Worm (Caenorhabditis elegans) whole organism, young adult: ENCODE results near the gene epic-2.

Experiments used
- B0261.1 ChIP-seq: sonication (generic microtip); optimal IDR thresholded peaks from 2 replicates; lab custom pipeline; 2016; ENCODE audit warnings: mild to moderate bottlenecking, missing genetic modification characterization, moderate library complexity, missing compliant biosample characterization
- B0336.3 ChIP-seq: fragments of 200-800 bp; sonication (Bioruptor generic); IDR thresholded peaks from 2 replicates; pipeline ENCODE4 v1.3.6; 2022; ENCODE audit warnings: missing genetic modification characterization, missing compliant biosample characterization
- D2030.7 ChIP-seq: fragments of 200-800 bp; sonication (Bioruptor generic); IDR thresholded peaks from 2 replicates; pipeline ENCODE4 v1.3.6; 2022; ENCODE audit warnings: missing genetic modification reagents, missing genetic modification characterization, missing compliant biosample characterization
- F23B12.7 ChIP-seq: sonication (generic microtip); optimal IDR thresholded peaks from 2 replicates; lab custom pipeline; 2017; ENCODE audit warnings: missing genetic modification characterization, mild to moderate bottlenecking, missing compliant biosample characterization, antibody characterized with exemption, moderate library complexity; ENCODE audit not compliant: insufficient read depth
- F37B4.10 ChIP-seq: fragments of 200-800 bp; sonication (Bioruptor generic); IDR thresholded peaks from 2 replicates; pipeline ENCODE4 v1.3.6; 2022; ENCODE audit warnings: missing genetic modification characterization, missing compliant biosample characterization
- F49E8.2 ChIP-seq: sonication (generic microtip); optimal IDR thresholded peaks from 3 replicates; lab custom pipeline; 2017; ENCODE audit warnings: missing genetic modification characterization, mild to moderate bottlenecking, missing compliant biosample characterization, antibody characterized with exemption, moderate library complexity; ENCODE audit not compliant: insufficient read depth
- T26A5.8 ChIP-seq: sonication (generic microtip); optimal IDR thresholded peaks from 2 replicates; lab custom pipeline; 2016; ENCODE audit warnings: missing genetic modification characterization, missing compliant biosample characterization
- Y53G8AR.9 ChIP-seq: fragments of 200-800 bp; sonication (Bioruptor generic); conservative IDR thresholded peaks from 2 replicates; pipeline ENCODE4 v1.3.6; 2022; ENCODE audit warnings: missing genetic modification reagents, missing genetic modification characterization, missing compliant biosample characterization
- Y95B8A.8 ChIP-seq: fragments of 200-800 bp; sonication (Bioruptor generic); IDR thresholded peaks from 2 replicates; pipeline ENCODE4 v1.3.6; 2022; ENCODE audit warnings: missing genetic modification reagents, missing genetic modification characterization, missing compliant biosample characterization
- aptf-3 ChIP-seq: fragments of 200-800 bp; sonication (Bioruptor generic); IDR thresholded peaks from 2 replicates; pipeline ENCODE4 v1.3.6; 2022; ENCODE audit warnings: missing genetic modification characterization, missing compliant biosample characterization
- athp-1 ChIP-seq: sonication (generic microtip); optimal IDR thresholded peaks from 2 replicates; lab custom pipeline; 2017; ENCODE audit warnings: mild to moderate bottlenecking, missing genetic modification characterization, missing compliant biosample characterization
- attf-3 ChIP-seq: fragments of 200-800 bp; sonication (Bioruptor generic); conservative IDR thresholded peaks from 2 replicates; pipeline ENCODE4 v1.3.6; 2022; ENCODE audit warnings: missing genetic modification reagents, missing genetic modification characterization, missing compliant biosample characterization
- attf-5 ChIP-seq: fragments of 200-800 bp; sonication (Bioruptor generic); optimal IDR thresholded peaks from 2 replicates; lab custom pipeline; 2018; ENCODE audit warnings: mild to moderate bottlenecking, missing genetic modification characterization, missing compliant biosample characterization
- attf-6 ChIP-seq: fragments of 200-800 bp; sonication (Bioruptor generic); IDR thresholded peaks from 2 replicates; pipeline ENCODE4 v1.3.6; 2022; ENCODE audit warnings: missing genetic modification reagents, missing genetic modification characterization, missing compliant biosample characterization
- bed-1 ChIP-seq: fragments of 200-800 bp; sonication (Bioruptor generic); IDR thresholded peaks from 2 replicates; pipeline ENCODE4 v1.3.6; 2022; ENCODE audit warnings: missing genetic modification reagents, missing genetic modification characterization, missing compliant biosample characterization
- cebp-2 ChIP-seq: fragments of 200-800 bp; sonication (Bioruptor generic); IDR thresholded peaks from 2 replicates; pipeline ENCODE4 v1.3.6; 2022; ENCODE audit warnings: missing genetic modification characterization, missing compliant biosample characterization
- ceh-100 ChIP-seq: fragments of 200-800 bp; sonication (Bioruptor generic); IDR thresholded peaks from 2 replicates; pipeline ENCODE4 v1.3.6; 2022; ENCODE audit warnings: missing genetic modification reagents, missing genetic modification characterization, missing compliant biosample characterization
- ceh-79 ChIP-seq: sonication (generic microtip); optimal IDR thresholded peaks from 2 replicates; lab custom pipeline; 2017; ENCODE audit warnings: mild to moderate bottlenecking, missing genetic modification characterization, missing compliant biosample characterization
- egrh-3 ChIP-seq: fragments of 200-800 bp; sonication (Bioruptor generic); IDR thresholded peaks from 2 replicates; pipeline ENCODE4 v1.3.6; 2022; ENCODE audit warnings: missing genetic modification reagents, missing genetic modification characterization, missing compliant biosample characterization
- fkh-3 ChIP-seq: sonication (generic microtip); optimal IDR thresholded peaks from 2 replicates; lab custom pipeline; 2016; ENCODE audit warnings: mild to moderate bottlenecking, missing genetic modification characterization, missing compliant biosample characterization
- him-1 ChIP-seq: sonication (generic microtip); optimal IDR thresholded peaks from 2 replicates; lab custom pipeline; 2016; ENCODE audit warnings: missing genotype, missing genetic modification reagents, missing genetic modification characterization, missing compliant biosample characterization
- hmg-1.2 ChIP-seq: fragments of 200-800 bp; sonication (Bioruptor generic); IDR thresholded peaks from 2 replicates; pipeline ENCODE4 v1.3.6; 2022; ENCODE audit warnings: missing genetic modification reagents, missing genetic modification characterization, missing compliant biosample characterization
- lag-1 ChIP-seq: fragments of 200-800 bp; sonication (Bioruptor generic); IDR thresholded peaks from 2 replicates; pipeline ENCODE4 v1.3.6; 2022; ENCODE audit warnings: missing genetic modification reagents, missing genetic modification characterization, missing compliant biosample characterization
- let-607 ChIP-seq, 2 experiments: fragments of 200-800 bp in 1 of 2; sonication (Bioruptor generic) in 1 of 2; sonication (generic microtip) in 1 of 2; optimal IDR thresholded peaks; 2 replicates each; lab custom pipeline; 2016 to 2018; ENCODE audit warnings: mild to moderate bottlenecking in 2 of 2, missing compliant biosample characterization in 2 of 2, missing genetic modification characterization in 2 of 2, moderate library complexity in 2 of 2, missing genotype in 1 of 2
- lin-26 ChIP-seq: fragments of 200-800 bp; sonication (Bioruptor generic); IDR thresholded peaks from 2 replicates; pipeline ENCODE4 v1.3.6; 2022; ENCODE audit warnings: missing genetic modification reagents, missing genetic modification characterization, missing compliant biosample characterization
- lin-54 ChIP-seq: fragments of 200-800 bp; sonication (Bioruptor generic); optimal IDR thresholded peaks from 2 replicates; lab custom pipeline; 2018; ENCODE audit warnings: mild to moderate bottlenecking, missing genetic modification characterization, missing compliant biosample characterization
- lsl-1 ChIP-seq: fragments of 200-800 bp; sonication (Bioruptor generic); optimal IDR thresholded peaks from 2 replicates; lab custom pipeline; 2018; ENCODE audit warnings: mild to moderate bottlenecking, missing genetic modification characterization, moderate library complexity, missing compliant biosample characterization
- madf-3 ChIP-seq: fragments of 200-800 bp; sonication (Bioruptor generic); IDR thresholded peaks from 2 replicates; pipeline ENCODE4 v1.3.6; 2022; ENCODE audit warnings: missing genetic modification reagents, missing genetic modification characterization, missing compliant biosample characterization
- madf-6 ChIP-seq: fragments of 200-800 bp; sonication (Bioruptor generic); IDR thresholded peaks from 2 replicates; pipeline ENCODE4 v1.3.6; 2022; ENCODE audit warnings: missing genetic modification reagents, missing genetic modification characterization, missing compliant biosample characterization
- madf-8 ChIP-seq: fragments of 200-800 bp; sonication (Bioruptor generic); conservative IDR thresholded peaks from 2 replicates; pipeline ENCODE4 v1.3.6; 2022; ENCODE audit warnings: missing genetic modification reagents, missing genetic modification characterization, missing compliant biosample characterization
- mxl-1 ChIP-seq: sonication (generic microtip); optimal IDR thresholded peaks from 2 replicates; lab custom pipeline; 2016; ENCODE audit warnings: missing genetic modification characterization, missing compliant biosample characterization
- nfyb-1 ChIP-seq: fragments of 200-800 bp; sonication (Bioruptor generic); IDR thresholded peaks from 2 replicates; pipeline ENCODE4 v1.3.6; 2022; ENCODE audit warnings: missing genetic modification reagents, missing genetic modification characterization, missing compliant biosample characterization
- nhr-27 ChIP-seq: fragments of 200-800 bp; sonication (Bioruptor generic); optimal IDR thresholded peaks from 2 replicates; lab custom pipeline; 2018; ENCODE audit warnings: mild to moderate bottlenecking, missing genetic modification characterization, moderate library complexity, missing compliant biosample characterization
- nhr-80 ChIP-seq: sonication (generic microtip); optimal IDR thresholded peaks from 2 replicates; lab custom pipeline; 2016; ENCODE audit warnings: missing genetic modification characterization, missing compliant biosample characterization
- pbrm-1 ChIP-seq: fragments of 200-800 bp; sonication (Bioruptor generic); IDR thresholded peaks from 2 replicates; pipeline ENCODE4 v1.3.6; 2022; ENCODE audit warnings: missing genetic modification reagents, missing genetic modification characterization, missing compliant biosample characterization
- rcor-1 ChIP-seq: fragments of 200-800 bp; sonication (Bioruptor generic); IDR thresholded peaks from 2 replicates; pipeline ENCODE4 v1.3.6; 2022; ENCODE audit warnings: missing genetic modification reagents, missing genetic modification characterization, missing compliant biosample characterization
- rpc-1 ChIP-seq, 2 experiments: fragments of 150-350 bp in 1 of 2; sonication (generic microtip) in 1 of 2; optimal IDR thresholded peaks; 2 replicates each; lab custom pipeline; 2014 to 2018; ENCODE audit warnings: missing biosample characterization in 1 of 2, missing genetic modification characterization in 1 of 2, missing genetic modification reagents in 1 of 2, missing genotype in 1 of 2
- tbx-9 ChIP-seq: sonication (generic microtip); optimal IDR thresholded peaks from 2 replicates; lab custom pipeline; 2016; ENCODE audit warnings: borderline replicate concordance, missing genetic modification characterization, inconsistent platforms, missing compliant biosample characterization
- unc-130 ChIP-seq: sonication (generic microtip); optimal IDR thresholded peaks from 2 replicates; lab custom pipeline; 2016; ENCODE audit warnings: missing genetic modification reagents, missing genetic modification characterization, missing compliant biosample characterization
- zfh-2 ChIP-seq: fragments of 200-800 bp; sonication (Bioruptor generic); conservative IDR thresholded peaks from 2 replicates; pipeline ENCODE4 v1.3.6; 2022; ENCODE audit warnings: missing genetic modification reagents, missing genetic modification characterization, missing compliant biosample characterization
- ztf-25 ChIP-seq: fragments of 200-800 bp; sonication (Bioruptor generic); IDR thresholded peaks from 2 replicates; pipeline ENCODE4 v1.3.6; 2022; ENCODE audit warnings: missing genetic modification reagents, missing genetic modification characterization, missing compliant biosample characterization
- ztf-26 ChIP-seq: sonication (generic microtip); optimal IDR thresholded peaks from 2 replicates; lab custom pipeline; 2017; ENCODE audit warnings: missing genetic modification characterization, missing compliant biosample characterization
- ztf-3 ChIP-seq: fragments of 200-800 bp; sonication (Bioruptor generic); optimal IDR thresholded peaks from 2 replicates; lab custom pipeline; 2018; ENCODE audit warnings: mild to moderate bottlenecking, missing genetic modification characterization, missing compliant biosample characterization

Gene epic-2

ce11 chrIV:1709695-1710315, 10.8 kb upstream of the epic-2 start, which contains the start of the genes pbs-1 and K08D12.3 (continued):
- TF ChIP-seq B0261.1 (tag; lab: Kevin White, UChicago): no peak
- peak; percentile 31; the same call in 1 of the 2 replicates for TF ChIP-seq madf-3 (GFP tag; lab: Robert Waterston, UW)
- TF ChIP-seq Y53G8AR.9 (GFP tag; lab: Robert Waterston, UW): peak; percentile 54; the same call in 1 of the 2 replicates
- peak; percentile 42 for TF ChIP-seq ztf-26 (tag; lab: Kevin White, UChicago)
- TF ChIP-seq aptf-3 (GFP tag; lab: Robert Waterston, UW): no peak
- no peak for TF ChIP-seq rpc-1 (optimal IDR thresholded peaks at IDR 0.05; lab: Kevin White, UChicago)
- TF ChIP-seq rpc-1 (tag; optimal IDR thresholded peaks at IDR 0.05; lab: Kevin White, UChicago): no peak
- 0 out of 2 replicates have a peak, but pooled peaks have one; percentile 13 for TF ChIP-seq hmg-1.2 (GFP tag; lab: Robert Waterston, UW)
- TF ChIP-seq him-1 (tag; lab: Kevin White, UChicago): no peak
- 0 out of 2 replicates have a peak, but pooled peaks have one; percentile 42 for TF ChIP-seq attf-3
- TF ChIP-seq nhr-80 (tag; lab: Kevin White, UChicago): peak; percentile 19
- peak in 1 of 2 experiments; percentile 50 for TF ChIP-seq let-607 (tag; optimal IDR thresholded peaks at IDR 0.05; lab: Kevin White, UChicago)
- TF ChIP-seq madf-8 (GFP tag; lab: Robert Waterston, UW): 0 out of 2 replicates have a peak, but pooled peaks have one; percentile 28
- no peak for TF ChIP-seq athp-1 (tag; lab: Kevin White, UChicago)
- peak; percentile 40 for TF ChIP-seq F23B12.7 (tag; lab: Kevin White, UChicago)

DNA sequence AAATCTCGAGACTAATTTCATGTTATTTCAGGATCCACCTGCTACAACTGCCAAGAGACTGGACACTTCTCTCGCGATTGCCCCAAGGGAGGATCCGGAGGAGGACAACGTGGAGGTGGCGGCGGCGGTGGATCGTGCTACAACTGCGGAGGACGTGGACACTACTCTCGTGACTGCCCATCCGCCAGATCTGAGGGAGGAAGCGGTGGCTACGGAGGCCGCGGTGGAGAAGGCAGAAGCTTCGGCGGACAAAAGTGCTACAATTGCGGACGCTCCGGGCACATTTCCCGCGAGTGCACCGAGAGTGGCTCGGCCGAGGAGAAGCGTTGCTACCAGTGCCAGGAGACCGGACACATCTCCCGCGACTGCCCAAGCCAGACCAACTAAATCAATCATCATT, 10.1 kb upstream of the epic-2 start:
- peak; percentile 82 for TF ChIP-seq zfh-2 (GFP tag; lab: Robert Waterston, UW)
- peak; percentile 89 for TF ChIP-seq egrh-3 (GFP tag; lab: Robert Waterston, UW)
- TF ChIP-seq D2030.7 (GFP tag; lab: Robert Waterston, UW): no peak
- peak; percentile 72; the same call in 1 of the 2 replicates for TF ChIP-seq lin-26
- TF ChIP-seq lsl-1 (GFP tag; lab: Kevin White, UChicago): no peak
- peak; percentile 24 for TF ChIP-seq lin-54

DNA sequence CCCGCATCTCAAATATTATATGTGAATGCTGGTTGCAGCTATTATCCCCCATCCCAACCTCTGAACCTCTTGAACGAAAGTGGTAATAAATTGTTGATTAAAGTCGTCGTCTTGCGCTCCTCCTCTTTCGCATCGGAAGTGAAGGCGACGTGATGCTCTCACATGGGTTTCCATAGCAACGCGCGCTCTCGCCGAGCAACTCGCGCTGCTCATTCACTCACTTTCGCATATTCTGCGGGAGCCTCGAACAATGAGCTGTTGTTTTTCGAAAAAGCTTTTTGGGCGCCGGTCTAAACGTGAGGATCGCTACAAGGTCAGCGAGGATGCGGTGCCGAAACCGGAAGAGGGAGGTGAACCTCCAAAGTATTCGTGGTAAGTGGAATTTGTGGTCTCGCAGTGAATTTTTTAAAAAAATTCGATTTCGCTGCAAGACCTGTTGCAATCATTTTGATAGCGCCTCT, 9.5 kb upstream of the epic-2 start, which contains the start of gene rpi-2:
Gene rpi-2, plus strand, starts transcription at position 234 of the 461 bp plus-strand sequence.
- TF ChIP-seq egrh-3 (GFP tag; lab: Robert Waterston, UW) (no peak), unc-130 (GFP tag; lab: Kevin White, UChicago) (peak; percentile 91), T26A5.8 (peak; percentile 88), fkh-3 (tag; lab: Kevin White, UChicago) (peak; percentile 81), B0336.3 (GFP tag; lab: Robert Waterston, UW) (peak; percentile 97), F37B4.10 (GFP tag; lab: Robert Waterston, UW) (0 out of 2 replicates have a peak, but pooled peaks have one; percentile 38), ceh-100 (GFP tag; lab: Robert Waterston, UW) (peak; percentile 83), ztf-3 (GFP tag; lab: Kevin White, UChicago) (no peak), madf-8 (GFP tag; lab: Robert Waterston, UW) (peak; percentile 51), cebp-2 (GFP tag; lab: Robert Waterston, UW) (0 out of 2 replicates have a peak, but pooled peaks have one; percentile 65), nfyb-1 (GFP tag; lab: Robert Waterston, UW) (peak; percentile 90), lag-1 (GFP tag; lab: Robert Waterston, UW) (no peak), attf-6 (GFP tag; lab: Robert Waterston, UW) (peak; percentile 90), F49E8.2 (tag; lab: Kevin White, UChicago) (peak; percentile 96), let-607 (tag; optimal IDR thresholded peaks at IDR 0.05; lab: Kevin White, UChicago) (no peak), madf-6 (peak; percentile 88), him-1 (tag; lab: Kevin White, UChicago) (peak; percentile 69), ceh-79 (peak; percentile 83), nhr-27 (tag; lab: Kevin White, UChicago) (peak; percentile 62), mxl-1 (tag; lab: Kevin White, UChicago) (peak; percentile 83), rcor-1 (peak; percentile 81), bed-1 (GFP tag; lab: Robert Waterston, UW) (peak; percentile 85; the same call in 1 of the 2 replicates), Y95B8A.8 (peak; percentile 92), ztf-25 (GFP tag; lab: Robert Waterston, UW) (no peak), tbx-9 (peak; percentile 44), pbrm-1 (peak; percentile 83), attf-5 (GFP tag; lab: Kevin White, UChicago) (peak; percentile 63)
